Worm (Caenorhabditis elegans) whole organism, L3 larva: ENCODE measurements around the gene T19H12.15.

Experiments
- R02D3.7 ChIP-seq: fragments of 150-350 bp; optimal IDR thresholded peaks from 2 replicates; lab custom pipeline; 2014; ENCODE audit warnings: missing biosample characterization, missing genetic modification characterization
- ama-1 ChIP-seq: fragments of 150-350 bp; optimal IDR thresholded peaks from 2 replicates; lab custom pipeline; 2018
- lin-15B ChIP-seq: fragments of 150-350 bp; optimal IDR thresholded peaks from 2 replicates; lab custom pipeline; 2014; ENCODE audit warnings: missing biosample characterization, missing genetic modification characterization
- nhr-12 ChIP-seq: fragments of 150-350 bp; optimal IDR thresholded peaks from 2 replicates; lab custom pipeline; 2014; ENCODE audit warnings: missing biosample characterization, missing genetic modification characterization
- nhr-67 ChIP-seq: fragments of 150-350 bp; optimal IDR thresholded peaks from 2 replicates; lab custom pipeline; 2014; ENCODE audit warnings: missing biosample characterization, missing genetic modification characterization
- zag-1 ChIP-seq: fragments of 150-350 bp; optimal IDR thresholded peaks from 2 replicates; lab custom pipeline; 2014; ENCODE audit warnings: missing biosample characterization, missing genetic modification characterization

DNA sequence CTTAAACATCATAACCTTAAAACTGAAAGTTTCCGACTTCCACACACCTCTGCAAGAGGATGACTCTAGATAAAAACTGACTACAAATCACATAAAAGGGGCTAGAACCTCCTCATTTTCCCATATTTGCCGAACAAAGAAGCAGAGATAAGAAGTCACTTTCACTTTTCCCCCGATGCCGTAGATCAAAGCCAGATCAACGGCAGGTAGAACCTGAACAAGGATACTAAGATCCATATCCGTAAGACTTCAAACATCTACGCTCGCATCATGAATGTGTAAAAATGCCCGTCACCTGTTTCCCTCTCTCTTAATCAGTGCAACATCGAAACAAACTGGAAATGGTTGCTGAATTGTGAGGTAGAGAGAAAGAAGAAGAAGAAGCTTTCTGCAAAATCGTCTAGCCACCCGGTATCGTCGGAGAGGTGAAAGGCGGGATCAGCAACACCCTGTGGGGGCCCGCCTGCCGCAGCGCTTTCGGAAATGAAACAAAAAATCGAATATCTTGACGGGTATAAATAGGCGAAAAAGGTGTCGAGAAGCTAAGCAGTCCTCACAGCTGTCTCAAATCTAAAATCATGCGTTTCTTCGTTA lies 39.6 kb upstream of the T19H12.15 start, which contains the start of gene C02E7.6:
- TF ChIP-seq nhr-67 (tag; lab: Kevin White, UChicago) (no peak), zag-1 (tag; lab: Kevin White, UChicago) (no peak), nhr-12 (tag; lab: Kevin White, UChicago) (no peak), lin-15B (tag; lab: Kevin White, UChicago) (no peak), ama-1 (no peak), R02D3.7 (tag; lab: Kevin White, UChicago) (no peak)
